Worm (Caenorhabditis elegans) whole organism, young adult: ENCODE measurements around the gene wrt-3.
A peak's percentile ranks its signal among the peaks of the same experiment; 100 is the strongest.

ENCODE experiments used
- C17E4.6 ChIP-seq: fragments of 200-800 bp; sonication (Bioruptor generic); IDR thresholded peaks from 2 replicates; pipeline ENCODE4 v1.3.6; 2022; ENCODE audit warnings: missing genetic modification reagents, missing genetic modification characterization, missing compliant biosample characterization
- Y56A3A.18 ChIP-seq: fragments of 200-800 bp; sonication (Bioruptor generic); IDR thresholded peaks from 2 replicates; pipeline ENCODE4 v1.3.6; 2022; ENCODE audit warnings: missing genetic modification reagents, missing genetic modification characterization, missing compliant biosample characterization
- attf-6 ChIP-seq: fragments of 200-800 bp; sonication (Bioruptor generic); IDR thresholded peaks from 2 replicates; pipeline ENCODE4 v1.3.6; 2022; ENCODE audit warnings: missing genetic modification reagents, missing genetic modification characterization, missing compliant biosample characterization
- ceh-27 ChIP-seq: fragments of 200-800 bp; sonication (Bioruptor generic); optimal IDR thresholded peaks from 2 replicates; lab custom pipeline; 2018; ENCODE audit warnings: mild to moderate bottlenecking, missing genetic modification characterization, moderate library complexity, missing compliant biosample characterization
- dpl-1 ChIP-seq: fragments of 150-350 bp; optimal IDR thresholded peaks from 2 replicates; lab custom pipeline; 2014; ENCODE audit warnings: missing biosample characterization, missing genetic modification reagents, missing genetic modification characterization
- egl-44 ChIP-seq: fragments of 200-800 bp; sonication (Bioruptor generic); IDR thresholded peaks from 2 replicates; pipeline ENCODE4 v1.3.6; 2022; ENCODE audit warnings: missing genetic modification reagents, missing genetic modification characterization, missing compliant biosample characterization
- snpc-4 ChIP-seq, 5 experiments: fragments of 150-350 bp in 1 of 5; sonication (generic microtip) in 4 of 5; optimal IDR thresholded peaks; 2 replicates each; lab custom pipeline; 2014 to 2018; ENCODE audit warnings: missing genetic modification characterization in 5 of 5, missing biosample characterization in 3 of 5, antibody characterized with exemption in 2 of 5, mild to moderate bottlenecking in 2 of 5, missing compliant biosample characterization in 2 of 5, missing genotype in 2 of 5, moderate library complexity in 2 of 5, missing genetic modification reagents in 1 of 5
- unc-130 ChIP-seq: sonication (generic microtip); optimal IDR thresholded peaks from 2 replicates; lab custom pipeline; 2016; ENCODE audit warnings: missing genetic modification reagents, missing genetic modification characterization, missing compliant biosample characterization
- unc-62 ChIP-seq: fragments of 150-350 bp; optimal IDR thresholded peaks from 2 replicates; lab custom pipeline; 2014; ENCODE audit warnings: missing biosample characterization, missing genetic modification reagents, missing genetic modification characterization
- zfh-2 ChIP-seq: fragments of 200-800 bp; sonication (Bioruptor generic); conservative IDR thresholded peaks from 2 replicates; pipeline ENCODE4 v1.3.6; 2022; ENCODE audit warnings: missing genetic modification reagents, missing genetic modification characterization, missing compliant biosample characterization

ce11 chrIV:9511640-9512039, 34.4 kb upstream of the wrt-3 start:
- TF ChIP-seq unc-130 (GFP tag; lab: Kevin White, UChicago) (no peak), C17E4.6 (no peak), zfh-2 (no peak), ceh-27 (GFP tag; lab: Kevin White, UChicago) (no peak), Y56A3A.18 (GFP tag; lab: Robert Waterston, UW) (no peak), attf-6 (no peak), egl-44 (GFP tag; lab: Robert Waterston, UW) (no peak), snpc-4 (GFP tag; optimal IDR thresholded peaks at IDR 0.05; lab: Kevin White, UChicago) (peak; percentile 87), snpc-4 (tag; optimal IDR thresholded peaks at IDR 0.05; lab: Kevin White, UChicago) (peak in 3 of 4 experiments; percentile 93 to 97 (median 96)), dpl-1 (no peak), unc-62 (no peak)
